Worm (Caenorhabditis elegans): ENCODE results near the gene T18D3.1.

- TF ChIP-seq egl-27 (tag; optimal IDR thresholded peaks at IDR 0.05): no peak
- no peak for TF ChIP-seq fkh-8 (tag; optimal IDR thresholded peaks at IDR 0.05)
- no peak for TF ChIP-seq unc-86 (tag; optimal IDR thresholded peaks at IDR 0.05)
- no peak for TF ChIP-seq unc-62 (GFP tag; optimal IDR thresholded peaks at IDR 0.05)
These were observed 18.1 kb upstream of the T18D3.1 start for ce11 chrX:12436486-12436885.

Data from whole organism, L1 larva.